Fruit fly (Drosophila melanogaster): ENCODE results near the gene CAH16.

DNA sequence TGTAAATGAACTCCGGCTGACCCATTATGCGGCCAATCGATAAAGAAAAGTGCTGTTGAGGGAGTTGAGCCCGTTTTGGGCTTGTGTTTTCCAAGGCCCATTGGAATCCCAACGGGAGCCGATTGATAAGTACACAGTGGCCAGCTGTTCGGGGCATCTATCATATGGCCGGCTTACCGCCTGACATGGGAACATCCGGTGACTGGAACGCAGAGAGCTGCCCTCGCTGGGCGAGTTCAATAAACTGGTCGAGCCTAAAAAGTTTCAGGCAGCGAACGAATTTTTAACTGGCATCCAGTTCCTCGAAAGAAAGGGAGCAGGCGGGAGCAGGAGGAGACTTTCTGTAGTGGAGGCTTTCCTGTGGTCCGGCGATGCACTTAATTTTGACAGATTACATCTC, 41.5 kb downstream of the CAH16 start:
- TF ChIP-seq psq (optimal IDR thresholded peaks at IDR 0.05) (no peak), usp (GFP tag; optimal IDR thresholded peaks at IDR 0.05) (no peak), pan (optimal IDR thresholded peaks at IDR 0.05) (no peak)
